Worm (Caenorhabditis elegans): Measurements from ENCODE around the gene Y54F10BM.9.
"Not testable (repeated sequence)": the region's sequence is repeated elsewhere in the genome, so short reads cannot be mapped to it uniquely, and the experiment has no call there.

The Y54F10BM.9 gene

DNA sequence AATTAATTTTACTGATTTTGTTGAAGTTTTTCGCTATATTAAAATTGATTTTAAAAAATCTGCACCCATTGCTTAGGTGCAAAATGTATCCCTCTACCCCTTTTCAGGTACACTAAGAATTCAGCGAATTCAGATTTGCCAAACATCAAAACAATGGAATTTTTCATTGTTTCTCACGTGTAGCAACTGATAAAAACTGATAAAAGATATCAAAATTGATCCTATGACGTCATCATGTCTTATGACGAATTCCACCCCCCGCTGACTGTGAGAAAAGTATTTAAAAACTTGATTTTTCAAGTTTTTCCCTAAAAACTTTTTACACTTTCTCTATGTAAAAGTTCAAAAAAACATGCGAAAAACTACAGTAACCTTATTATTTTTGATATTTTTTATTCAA lies 24.2 kb downstream of the Y54F10BM.9 start, which contains the start of gene Y54F10BM.22:
TSS of gene Y54F10BM.22 (plus strand) at position 331 of the 400 bp plus-strand sequence.
- TF ChIP-seq klf-2 (GFP tag; conservative IDR thresholded peaks at IDR 0.05) = no peak
- TF ChIP-seq ztf-23 (GFP tag; IDR thresholded peaks at IDR 0.05) = no peak
- TF ChIP-seq med-1 (GFP tag; optimal IDR thresholded peaks at IDR 0.05; ENCODE audit: insufficient read depth) = no peak
- TF ChIP-seq flt-1 (GFP tag; IDR thresholded peaks at IDR 0.05) = no peak
- TF ChIP-seq ztf-29 (GFP tag; IDR thresholded peaks at IDR 0.05) = no peak
- TF ChIP-seq T22C8.4 (GFP tag; IDR thresholded peaks at IDR 0.05) = no peak
- TF ChIP-seq ref-1 (GFP tag; conservative IDR thresholded peaks at IDR 0.05) = no peak
- no peak for TF ChIP-seq cog-1 (tag; optimal IDR thresholded peaks at IDR 0.05)
- no peak for TF ChIP-seq tab-1 (GFP tag; IDR thresholded peaks at IDR 0.05)

DNA sequence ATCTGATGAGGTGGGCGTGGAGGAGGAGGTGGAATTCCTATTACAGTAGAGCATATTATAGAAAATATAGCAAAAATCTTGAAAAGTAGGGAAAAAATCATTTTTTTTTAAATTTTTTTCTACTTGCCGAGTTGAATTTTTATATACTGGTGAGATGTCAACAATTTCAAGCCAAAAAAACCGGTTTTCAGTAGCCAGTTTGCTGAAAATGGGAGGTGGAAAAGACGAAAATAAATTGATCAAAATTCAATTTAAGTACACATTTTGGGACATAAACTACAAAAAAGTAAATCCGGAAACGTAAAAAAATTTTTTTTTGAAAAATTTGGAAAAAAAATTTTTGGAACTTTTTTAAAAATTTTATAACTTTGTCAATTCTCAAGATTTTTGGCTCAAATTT lies 25.3 kb downstream of the Y54F10BM.9 start, which contains the start of gene Y54F10BM.23:
TSS of gene Y54F10BM.23 (minus strand) at position 101 of the 400 bp plus-strand sequence.
- no peak for TF ChIP-seq cog-1 (tag; optimal IDR thresholded peaks at IDR 0.05)
- no peak for TF ChIP-seq flt-1 (GFP tag; IDR thresholded peaks at IDR 0.05)
- TF ChIP-seq med-1 (GFP tag; optimal IDR thresholded peaks at IDR 0.05; ENCODE audit: insufficient read depth) = no peak
- no peak for TF ChIP-seq ref-1 (GFP tag; conservative IDR thresholded peaks at IDR 0.05)
- no peak for TF ChIP-seq tab-1 (GFP tag; IDR thresholded peaks at IDR 0.05)
- no peak for TF ChIP-seq T22C8.4 (GFP tag; IDR thresholded peaks at IDR 0.05)
- TF ChIP-seq klf-2 (GFP tag; conservative IDR thresholded peaks at IDR 0.05) = no peak
- TF ChIP-seq ztf-23 (GFP tag; IDR thresholded peaks at IDR 0.05) = no peak
- TF ChIP-seq ztf-29 (GFP tag; IDR thresholded peaks at IDR 0.05) = no peak

DNA sequence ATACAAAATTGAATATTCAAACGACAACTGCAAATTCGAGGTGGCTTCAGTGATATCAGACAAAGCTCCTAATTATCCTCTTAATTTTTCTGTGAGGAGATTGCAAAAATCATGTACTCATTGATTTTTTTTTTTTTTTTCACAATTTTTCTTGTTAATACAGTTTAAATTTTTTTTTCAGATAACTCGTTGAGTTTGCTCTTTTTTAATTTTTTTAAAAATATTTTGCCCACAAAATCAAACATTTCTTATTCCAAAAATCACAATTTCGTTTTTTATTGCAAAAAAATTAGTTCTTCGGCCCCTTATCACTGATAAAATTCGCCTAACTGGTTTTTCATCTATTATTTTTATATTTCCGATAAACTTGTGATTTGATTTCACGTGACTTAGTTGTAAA lies 27.9 kb downstream of the Y54F10BM.9 start, which contains the start of gene Y54F10BM.21:
TSS of gene Y54F10BM.21 (plus strand) at position 301 of the 400 bp plus-strand sequence.
- no peak for TF ChIP-seq cog-1 (tag; optimal IDR thresholded peaks at IDR 0.05)
- no peak for TF ChIP-seq ztf-29 (GFP tag; IDR thresholded peaks at IDR 0.05)
- no peak for TF ChIP-seq ref-1 (GFP tag; conservative IDR thresholded peaks at IDR 0.05)
- TF ChIP-seq tab-1 (GFP tag; IDR thresholded peaks at IDR 0.05) = no peak
- no peak for TF ChIP-seq ztf-23 (GFP tag; IDR thresholded peaks at IDR 0.05)
- TF ChIP-seq flt-1 (GFP tag; IDR thresholded peaks at IDR 0.05) = no peak
- TF ChIP-seq klf-2 (GFP tag; conservative IDR thresholded peaks at IDR 0.05) = no peak
- TF ChIP-seq T22C8.4 (GFP tag; IDR thresholded peaks at IDR 0.05) = no peak
- no peak for TF ChIP-seq med-1 (GFP tag; optimal IDR thresholded peaks at IDR 0.05; ENCODE audit: insufficient read depth)

DNA sequence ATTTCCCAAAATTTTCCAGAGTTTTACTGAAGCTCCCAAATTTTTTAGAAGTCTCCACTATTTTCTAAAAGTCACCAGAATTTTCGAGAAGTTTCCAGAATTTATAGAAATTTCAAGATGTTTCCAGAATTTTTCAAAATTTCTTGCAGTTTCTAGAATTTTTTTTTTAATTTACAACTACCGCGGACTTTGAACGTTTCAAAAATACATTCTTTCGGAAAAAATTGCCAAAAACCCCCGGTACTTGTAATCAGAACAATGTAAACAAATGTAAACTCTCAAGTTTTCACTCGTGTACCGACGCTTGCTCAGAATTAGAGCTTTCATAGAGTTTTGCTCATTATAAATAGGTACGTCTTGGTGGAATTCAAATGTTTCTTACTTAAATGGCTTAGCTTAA lies 32.0 kb downstream of the Y54F10BM.9 start, which contains the start of gene fbxa-39:
TSS of gene fbxa-39 (plus strand) at position 301 of the 400 bp plus-strand sequence.
- no peak for TF ChIP-seq T22C8.4 (GFP tag; IDR thresholded peaks at IDR 0.05)
- no peak for TF ChIP-seq flt-1 (GFP tag; IDR thresholded peaks at IDR 0.05)
- TF ChIP-seq ztf-23 (GFP tag; IDR thresholded peaks at IDR 0.05) = no peak
- TF ChIP-seq klf-2 (GFP tag; conservative IDR thresholded peaks at IDR 0.05) = no peak
- no peak for TF ChIP-seq ref-1 (GFP tag; conservative IDR thresholded peaks at IDR 0.05)
- TF ChIP-seq cog-1 (tag; optimal IDR thresholded peaks at IDR 0.05) = no peak
- no peak for TF ChIP-seq ztf-29 (GFP tag; IDR thresholded peaks at IDR 0.05)
- no peak for TF ChIP-seq med-1 (GFP tag; optimal IDR thresholded peaks at IDR 0.05; ENCODE audit: insufficient read depth)
- TF ChIP-seq tab-1 (GFP tag; IDR thresholded peaks at IDR 0.05) = no peak

DNA sequence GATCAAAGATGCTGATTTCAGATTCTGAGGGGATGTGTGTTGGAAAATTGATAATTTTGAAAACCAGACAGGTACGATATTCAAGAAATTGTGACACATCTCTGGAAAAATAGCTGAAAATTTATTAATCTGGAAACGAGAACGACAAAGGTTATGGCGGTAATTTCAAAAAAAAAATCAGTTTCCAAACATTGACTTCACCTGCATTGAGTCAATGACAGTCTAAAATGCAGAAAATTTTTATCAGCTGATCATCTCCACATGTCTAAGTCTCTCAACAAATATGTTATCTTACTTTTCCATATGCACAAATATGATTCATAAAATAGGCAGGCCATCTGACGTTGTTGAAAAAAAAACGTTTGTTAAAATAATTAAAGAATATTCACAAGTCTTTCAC lies 32.7 kb downstream of the Y54F10BM.9 start, which contains the start of gene fbxa-48:
TSS of gene fbxa-48 (minus strand) at position 101 of the 400 bp plus-strand sequence.
- no peak for TF ChIP-seq flt-1 (GFP tag; IDR thresholded peaks at IDR 0.05)
- no peak for TF ChIP-seq ztf-29 (GFP tag; IDR thresholded peaks at IDR 0.05)
- TF ChIP-seq T22C8.4 (GFP tag; IDR thresholded peaks at IDR 0.05) = no peak
- no peak for TF ChIP-seq tab-1 (GFP tag; IDR thresholded peaks at IDR 0.05)

DNA sequence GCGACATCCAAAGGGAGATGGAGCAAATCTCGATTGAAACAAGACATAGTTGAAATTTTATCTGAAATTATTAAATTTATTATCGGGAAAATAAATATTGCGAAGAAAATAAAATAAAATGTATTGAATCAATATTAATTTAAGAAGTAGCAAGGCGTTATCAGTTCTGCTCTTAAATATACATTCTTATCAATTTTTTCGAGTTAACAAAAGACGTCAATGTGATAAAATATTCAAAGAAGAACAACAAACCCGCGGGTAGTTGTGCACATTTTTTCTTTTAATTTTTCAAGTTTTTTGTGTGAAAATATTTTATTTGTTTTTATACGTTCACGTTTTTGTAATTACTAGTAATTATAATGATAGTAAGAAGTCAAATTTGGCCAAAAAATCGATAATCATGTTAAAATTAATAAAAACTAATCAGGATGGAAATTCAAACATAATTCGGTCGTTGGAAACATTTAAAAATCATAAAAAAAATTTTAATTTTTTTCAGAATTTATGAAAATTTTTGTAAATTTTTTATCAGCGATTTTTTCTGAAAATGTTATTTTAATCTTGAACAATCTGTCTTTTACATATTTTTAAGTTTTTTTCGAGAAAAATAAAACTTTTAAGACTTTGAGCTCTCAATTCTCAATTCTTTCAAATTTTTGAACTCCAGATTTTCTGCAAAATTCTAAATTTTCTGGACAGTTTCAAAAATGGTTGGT lies 38.6 kb downstream of the Y54F10BM.9 start, which contains the start of gene fbxa-9:
TSS of gene fbxa-9 (plus strand) at position 666 of the 716 bp plus-strand sequence.
- TF ChIP-seq tab-1 (GFP tag; IDR thresholded peaks at IDR 0.05) (no peak), med-1 (GFP tag; optimal IDR thresholded peaks at IDR 0.05; ENCODE audit: insufficient read depth) (no peak), klf-2 (GFP tag; conservative IDR thresholded peaks at IDR 0.05) (no peak), cog-1 (tag; optimal IDR thresholded peaks at IDR 0.05) (no peak), flt-1 (GFP tag; IDR thresholded peaks at IDR 0.05) (no peak), ztf-29 (GFP tag; IDR thresholded peaks at IDR 0.05) (no peak), ztf-23 (GFP tag; IDR thresholded peaks at IDR 0.05) (no peak), T22C8.4 (GFP tag; IDR thresholded peaks at IDR 0.05) (no peak), ref-1 (GFP tag; conservative IDR thresholded peaks at IDR 0.05) (no peak)

DNA sequence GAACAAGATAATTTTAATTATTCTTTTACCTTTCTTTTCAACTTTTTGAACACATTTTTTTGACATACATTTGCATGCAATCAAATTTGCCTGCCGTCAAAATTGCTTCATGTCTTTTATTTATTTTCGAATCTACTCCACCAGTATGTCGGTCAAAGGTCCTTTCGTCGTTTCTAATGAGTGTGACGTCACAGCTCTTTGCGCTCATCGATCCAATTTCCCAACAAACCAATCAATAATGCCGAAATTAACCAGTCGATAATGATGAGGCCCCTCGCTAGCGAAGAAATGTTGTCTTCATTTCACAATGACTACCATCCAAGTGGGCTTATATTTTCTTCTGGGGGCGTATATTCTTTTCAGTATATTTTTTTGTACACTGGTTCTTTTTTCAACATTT lies 41.8 kb downstream of the Y54F10BM.9 start, which contains the start of gene Y54F10BM.6:
TSS of gene Y54F10BM.6 (plus strand) at position 301 of the 400 bp plus-strand sequence.
- TF ChIP-seq klf-2 (GFP tag; conservative IDR thresholded peaks at IDR 0.05) (no peak), med-1 (GFP tag; optimal IDR thresholded peaks at IDR 0.05; ENCODE audit: insufficient read depth) (no peak), tab-1 (GFP tag; IDR thresholded peaks at IDR 0.05) (no peak), T22C8.4 (GFP tag; IDR thresholded peaks at IDR 0.05) (no peak), ref-1 (GFP tag; conservative IDR thresholded peaks at IDR 0.05) (no peak), ztf-29 (GFP tag; IDR thresholded peaks at IDR 0.05) (no peak), ztf-23 (GFP tag; IDR thresholded peaks at IDR 0.05) (no peak), flt-1 (GFP tag; IDR thresholded peaks at IDR 0.05) (no peak), cog-1 (tag; optimal IDR thresholded peaks at IDR 0.05) (no peak)

DNA sequence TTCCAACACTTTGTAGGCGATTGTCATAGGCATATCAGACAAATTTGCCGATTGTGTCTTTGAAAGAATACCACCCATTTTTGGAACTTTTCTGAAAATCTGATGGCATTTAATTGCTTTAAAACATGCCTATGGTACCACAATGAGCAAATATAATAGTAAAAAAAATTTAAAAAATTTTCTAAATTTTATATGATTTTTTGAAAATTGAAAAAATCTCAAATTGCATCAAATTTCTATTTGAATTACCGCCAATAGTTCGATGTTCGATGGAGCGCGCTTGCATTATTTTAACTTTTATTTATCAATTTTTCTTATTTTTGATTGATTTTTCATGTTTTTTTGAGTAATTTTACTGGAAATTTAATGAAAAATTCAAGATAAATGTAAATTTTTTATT lies 43.4 kb downstream of the Y54F10BM.9 start, which contains the start of gene fbxa-42:
TSS of gene fbxa-42 (minus strand) at position 101 of the 400 bp plus-strand sequence.
- not testable (repeated sequence) for TF ChIP-seq flt-1 (GFP tag; IDR thresholded peaks at IDR 0.05); ref-1 (GFP tag; conservative IDR thresholded peaks at IDR 0.05); tab-1 (GFP tag; IDR thresholded peaks at IDR 0.05)

DNA sequence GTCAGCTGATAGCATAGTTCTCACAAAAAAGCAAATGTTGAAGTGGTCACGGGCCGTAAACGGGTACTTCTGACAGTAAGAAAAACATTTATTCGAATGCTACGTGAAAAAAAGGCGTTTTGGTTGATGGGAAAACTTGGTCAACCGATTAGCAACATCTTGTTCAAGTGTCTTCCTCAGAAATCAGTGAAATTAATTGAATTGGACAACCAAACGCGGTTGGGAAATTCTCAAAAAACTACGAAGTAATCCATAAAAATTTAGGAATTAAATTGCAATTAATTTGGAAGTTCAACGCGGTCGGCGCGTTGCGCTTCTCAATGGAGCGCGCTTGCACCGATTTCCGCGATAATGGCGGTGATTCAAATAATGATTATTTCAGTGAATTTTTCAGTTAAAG lies 45.4 kb downstream of the Y54F10BM.9 start:
- no peak for TF ChIP-seq med-1 (GFP tag; optimal IDR thresholded peaks at IDR 0.05; ENCODE audit: insufficient read depth)
- TF ChIP-seq ztf-29 (GFP tag; IDR thresholded peaks at IDR 0.05) = no peak
- no peak for TF ChIP-seq ref-1 (GFP tag; conservative IDR thresholded peaks at IDR 0.05)
- no peak for TF ChIP-seq cog-1 (tag; optimal IDR thresholded peaks at IDR 0.05)
- TF ChIP-seq flt-1 (GFP tag; IDR thresholded peaks at IDR 0.05) = no peak
- TF ChIP-seq tab-1 (GFP tag; IDR thresholded peaks at IDR 0.05) = no peak
- TF ChIP-seq ztf-23 (GFP tag; IDR thresholded peaks at IDR 0.05) = no peak
